Worm (Caenorhabditis elegans) whole organism, late embryonic: ENCODE data around the gene hpl-2.

Experiments
- C08G9.2 ChIP-seq: sonication (generic microtip); optimal IDR thresholded peaks from 2 replicates; lab custom pipeline; 2016; ENCODE audit warnings: mild to moderate bottlenecking, missing genetic modification characterization, moderate library complexity, missing compliant biosample characterization
- K09A11.1 ChIP-seq: sonication (generic microtip); optimal IDR thresholded peaks from 2 replicates; lab custom pipeline; 2017; ENCODE audit warnings: antibody characterized with exemption, mild to moderate bottlenecking, missing genetic modification characterization, missing compliant biosample characterization; ENCODE audit not compliant: insufficient read depth
- Y22D7AL.16 ChIP-seq: sonication (generic microtip); optimal IDR thresholded peaks from 2 replicates; lab custom pipeline; 2016; ENCODE audit warnings: missing genetic modification characterization, missing compliant biosample characterization
- ahr-1 ChIP-seq: sonication (generic microtip); optimal IDR thresholded peaks from 2 replicates; lab custom pipeline; 2016; ENCODE audit warnings: missing genetic modification characterization, missing compliant biosample characterization
- ama-1 ChIP-seq: fragments of 150-350 bp; optimal IDR thresholded peaks from 2 replicates; lab custom pipeline; 2014
- ceh-14 ChIP-seq: sonication (generic microtip); optimal IDR thresholded peaks from 2 replicates; lab custom pipeline; 2016; ENCODE audit warnings: missing genotype, missing genetic modification characterization, missing compliant biosample characterization
- ceh-19 ChIP-seq: fragments of 200-800 bp; sonication (Bioruptor generic); optimal IDR thresholded peaks from 2 replicates; lab custom pipeline; 2018; ENCODE audit warnings: mild to moderate bottlenecking, missing genetic modification characterization, missing compliant biosample characterization
- ceh-22 ChIP-seq: sonication (generic microtip); optimal IDR thresholded peaks from 2 replicates; lab custom pipeline; 2017; ENCODE audit warnings: missing biosample characterization, missing genetic modification characterization
- ceh-31 ChIP-seq: sonication (generic microtip); optimal IDR thresholded peaks from 2 replicates; lab custom pipeline; 2016; ENCODE audit warnings: missing genetic modification characterization, missing compliant biosample characterization
- ceh-34 ChIP-seq: sonication (generic microtip); optimal IDR thresholded peaks from 2 replicates; lab custom pipeline; 2016; ENCODE audit warnings: mild to moderate bottlenecking, missing genetic modification characterization, missing compliant biosample characterization
- ceh-45 ChIP-seq: fragments of 200-800 bp; sonication (Bioruptor generic); IDR thresholded peaks from 2 replicates; pipeline ENCODE4 v1.3.6; 2022; ENCODE audit warnings: missing genetic modification reagents, missing genetic modification characterization, missing compliant biosample characterization
- che-1 ChIP-seq: sonication (generic microtip); optimal IDR thresholded peaks from 2 replicates; lab custom pipeline; 2016; ENCODE audit warnings: mild to moderate bottlenecking, missing genetic modification characterization, missing compliant biosample characterization
- dve-1 ChIP-seq: sonication (generic microtip); optimal IDR thresholded peaks from 2 replicates; lab custom pipeline; 2017; ENCODE audit warnings: antibody characterized with exemption, mild to moderate bottlenecking, missing genetic modification characterization, missing compliant biosample characterization
- elt-4 ChIP-seq: sonication (generic microtip); optimal IDR thresholded peaks from 2 replicates; lab custom pipeline; 2016; ENCODE audit warnings: missing genetic modification characterization, missing compliant biosample characterization
- gmeb-2 ChIP-seq: sonication (generic microtip); optimal IDR thresholded peaks from 2 replicates; lab custom pipeline; 2016; ENCODE audit warnings: missing genetic modification characterization, inconsistent platforms, missing compliant biosample characterization
- hlh-15 ChIP-seq: sonication (generic microtip); optimal IDR thresholded peaks from 2 replicates; lab custom pipeline; 2016; ENCODE audit warnings: missing genetic modification characterization, missing compliant biosample characterization
- lin-11 ChIP-seq: fragments of 200-800 bp; sonication (Bioruptor generic); optimal IDR thresholded peaks from 2 replicates; lab custom pipeline; 2018; ENCODE audit warnings: mild to moderate bottlenecking, missing genetic modification characterization, missing compliant biosample characterization
- mec-3 ChIP-seq: sonication (generic microtip); optimal IDR thresholded peaks from 2 replicates; lab custom pipeline; 2016; ENCODE audit warnings: borderline replicate concordance, missing genetic modification characterization, missing compliant biosample characterization
- nfya-1 ChIP-seq: sonication (generic microtip); optimal IDR thresholded peaks from 2 replicates; lab custom pipeline; 2017; ENCODE audit warnings: missing genetic modification characterization, mild to moderate bottlenecking, missing compliant biosample characterization, antibody characterized with exemption, moderate library complexity
- nhr-11 ChIP-seq: fragments of 150-350 bp; optimal IDR thresholded peaks from 2 replicates; lab custom pipeline; 2014; ENCODE audit warnings: missing biosample characterization, missing genetic modification characterization
- nhr-232 ChIP-seq: sonication (generic microtip); optimal IDR thresholded peaks from 2 replicates; lab custom pipeline; 2016; ENCODE audit warnings: missing genetic modification characterization, missing compliant biosample characterization
- npax-4 ChIP-seq: sonication (generic microtip); optimal IDR thresholded peaks from 2 replicates; lab custom pipeline; 2016; ENCODE audit warnings: missing genetic modification characterization, missing compliant biosample characterization
- pat-9 ChIP-seq: fragments of 200-800 bp; sonication (Bioruptor generic); optimal IDR thresholded peaks from 2 replicates; lab custom pipeline; 2018; ENCODE audit warnings: mild to moderate bottlenecking, missing genetic modification characterization, moderate library complexity, missing compliant biosample characterization
- pax-1 ChIP-seq: fragments of 150-350 bp; optimal IDR thresholded peaks from 2 replicates; lab custom pipeline; 2014; ENCODE audit warnings: missing biosample characterization, missing genetic modification characterization
- pha-2 ChIP-seq: sonication (generic microtip); optimal IDR thresholded peaks from 2 replicates; lab custom pipeline; 2017; ENCODE audit warnings: mild to moderate bottlenecking, missing genetic modification characterization, missing compliant biosample characterization
- pros-1 ChIP-seq: fragments of 150-350 bp; optimal IDR thresholded peaks from 2 replicates; lab custom pipeline; 2014; ENCODE audit warnings: missing biosample characterization, missing genetic modification reagents, missing genetic modification characterization
- rnt-1 ChIP-seq: sonication (generic microtip); optimal IDR thresholded peaks from 2 replicates; lab custom pipeline; 2016; ENCODE audit warnings: missing genetic modification characterization, missing compliant biosample characterization
- sdc-2 ChIP-seq: sonication (generic microtip); optimal IDR thresholded peaks from 2 replicates; lab custom pipeline; 2016; ENCODE audit warnings: missing genotype, missing genetic modification characterization, missing compliant biosample characterization
- ttx-3 ChIP-seq: sonication (generic microtip); optimal IDR thresholded peaks from 2 replicates; lab custom pipeline; 2016; ENCODE audit warnings: missing genetic modification reagents, missing genetic modification characterization, missing compliant biosample characterization
- unc-3 ChIP-seq, 2 experiments: fragments of 200-800 bp in 1 of 2; sonication (Bioruptor generic) in 1 of 2; sonication (generic microtip) in 1 of 2; conservative IDR thresholded peaks in 1 of 2; optimal IDR thresholded peaks in 1 of 2; 2 replicates each; pipeline versions ENCODE4 v1.3.6 to Lab custom; 2016 to 2022; ENCODE audit warnings: missing compliant biosample characterization in 2 of 2, missing genetic modification characterization in 2 of 2, missing genetic modification reagents in 1 of 2
- unc-55 ChIP-seq: sonication (generic microtip); optimal IDR thresholded peaks from 2 replicates; lab custom pipeline; 2017; ENCODE audit warnings: missing biosample characterization, missing genetic modification reagents, missing genetic modification characterization
- unc-86 ChIP-seq: sonication (generic microtip); optimal IDR thresholded peaks from 2 replicates; lab custom pipeline; 2016; ENCODE audit warnings: missing genetic modification characterization, missing compliant biosample characterization
- zip-5 ChIP-seq: sonication (generic microtip); optimal IDR thresholded peaks from 2 replicates; lab custom pipeline; 2016; ENCODE audit warnings: missing genetic modification characterization, missing compliant biosample characterization
- ztf-16 ChIP-seq: sonication (generic microtip); optimal IDR thresholded peaks from 2 replicates; lab custom pipeline; 2017; ENCODE audit warnings: missing genetic modification characterization, missing compliant biosample characterization

Gene hpl-2

ce11 chrIII:10739455-10739854 lies 15.9 kb downstream of the hpl-2 start, which contains the start of gene smap-1:
smap-1 (minus strand) TSS chrIII:10739792.
- TF ChIP-seq mec-3 (no peak), pros-1 (tag; lab: Kevin White, UChicago) (no peak), rnt-1 (no peak), nhr-232 (tag; lab: Kevin White, UChicago) (no peak), nhr-11 (no peak), ceh-31 (no peak), ceh-34 (tag; lab: Kevin White, UChicago) (no peak), elt-4 (no peak), ceh-19 (GFP tag; lab: Kevin White, UChicago) (no peak), ama-1 (lab: Kevin White, UChicago) (no peak), gmeb-2 (tag; lab: Kevin White, UChicago) (no peak), ceh-14 (tag; lab: Kevin White, UChicago) (no peak), ceh-45 (GFP tag; lab: Robert Waterston, UW) (no peak), unc-3 (GFP tag; conservative IDR thresholded peaks at IDR 0.05; lab: Robert Waterston, UW) (no peak), unc-3 (tag; optimal IDR thresholded peaks at IDR 0.05; lab: Kevin White, UChicago) (no peak), ttx-3 (tag; lab: Kevin White, UChicago) (no peak), lin-11 (tag; lab: Kevin White, UChicago) (no peak)

- TF ChIP-seq elt-4 (no peak), ztf-16 (tag; lab: Kevin White, UChicago) (no peak), unc-55 (no peak), pat-9 (no peak), pax-1 (tag; lab: Kevin White, UChicago) (no peak), ama-1 (lab: Kevin White, UChicago) (no peak)
These were observed 17.2 kb downstream of the hpl-2 start for ce11 chrIII:10738081-10738480.

ce11 chrIII:10736322-10736985 lies 18.9 kb downstream of the hpl-2 start:
- TF ChIP-seq ama-1 (lab: Kevin White, UChicago) (no peak), K09A11.1 (no peak), pat-9 (no peak), C08G9.2 (tag; lab: Kevin White, UChicago) (no peak), hlh-15 (no peak), pros-1 (tag; lab: Kevin White, UChicago) (no peak), dve-1 (tag; lab: Kevin White, UChicago) (no peak), che-1 (no peak), lin-11 (tag; lab: Kevin White, UChicago) (no peak), pha-2 (no peak), Y22D7AL.16 (tag; lab: Kevin White, UChicago) (no peak), unc-3 (GFP tag; conservative IDR thresholded peaks at IDR 0.05; lab: Robert Waterston, UW) (no peak), unc-3 (tag; optimal IDR thresholded peaks at IDR 0.05; lab: Kevin White, UChicago) (no peak), nhr-11 (no peak), ceh-14 (tag; lab: Kevin White, UChicago) (no peak), mec-3 (no peak)

- no peak for TF ChIP-seq ahr-1 (tag; lab: Kevin White, UChicago)
- no peak for TF ChIP-seq unc-86
- no peak for TF ChIP-seq npax-4
- TF ChIP-seq sdc-2: no peak
- TF ChIP-seq zip-5 (tag; lab: Kevin White, UChicago): no peak
- no peak for TF ChIP-seq ceh-22 (tag; lab: Kevin White, UChicago)
- TF ChIP-seq ceh-19 (GFP tag; lab: Kevin White, UChicago): no peak
- peak; percentile 93 for TF ChIP-seq nfya-1 (tag; lab: Kevin White, UChicago)
These were observed 20.7 kb downstream of the hpl-2 start for ce11 chrIII:10734511-10735233.
